Fruit fly (Drosophila melanogaster): ENCODE data around the gene CG14252.

CG14252 gene

dm6 chr3R:26996642-26997041, 51.3 kb downstream of the CG14252 start, which contains the start of gene RYa-R:
Gene RYa-R (plus strand): TSS chr3R:26996980.
- TF ChIP-seq CTCF (optimal IDR thresholded peaks at IDR 0.05): no peak
- no peak for TF ChIP-seq CG8478 (optimal IDR thresholded peaks at IDR 0.05)
